Fruit fly (Drosophila melanogaster) whole organism, embryonic: ENCODE data around the gene CG43799.
A peak's percentile ranks its signal among the peaks of the same experiment; 100 is the strongest.

Source experiments
- B-H2 ChIP-seq: fragments of 200-800 bp; sonication (Bioruptor generic); optimal IDR thresholded peaks from 2 replicates; lab custom pipeline; 2018; ENCODE audit warnings: missing biosample characterization, mild to moderate bottlenecking, missing genetic modification characterization
- CG10209 ChIP-seq: fragments of 200-800 bp; sonication (Bioruptor generic); optimal IDR thresholded peaks from 3 replicates; lab custom pipeline; 2017; ENCODE audit warnings: missing biosample characterization, mild to moderate bottlenecking, missing genetic modification characterization, missing genetic modification reagents
- CG10979 ChIP-seq: fragments of 200-800 bp; sonication (Bioruptor generic); optimal IDR thresholded peaks from 2 replicates; lab custom pipeline; 2018; ENCODE audit warnings: missing biosample characterization, mild to moderate bottlenecking, missing genetic modification characterization, moderate library complexity
- CG11504 ChIP-seq: fragments of 200-800 bp; sonication (Bioruptor generic); optimal IDR thresholded peaks from 3 replicates; lab custom pipeline; 2019; ENCODE audit warnings: missing biosample characterization, mild to moderate bottlenecking, missing genetic modification characterization, moderate library complexity
- CG13296 ChIP-seq: fragments of 200-800 bp; sonication (Bioruptor generic); optimal IDR thresholded peaks from 3 replicates; lab custom pipeline; 2018; ENCODE audit warnings: missing biosample characterization, mild to moderate bottlenecking, missing genetic modification characterization
- CG13624 ChIP-seq: fragments of 200-800 bp; sonication (Bioruptor generic); optimal IDR thresholded peaks from 2 replicates; lab custom pipeline; 2016; ENCODE audit warnings: missing biosample characterization, missing genetic modification characterization
- CG1792 ChIP-seq: fragments of 200-800 bp; sonication (Bioruptor generic); optimal IDR thresholded peaks from 2 replicates; lab custom pipeline; 2016; ENCODE audit warnings: missing biosample characterization, missing genetic modification characterization
- CG3065 ChIP-seq: fragments of 200-800 bp; sonication (Bioruptor generic); optimal IDR thresholded peaks from 2 replicates; lab custom pipeline; 2016; ENCODE audit warnings: missing biosample characterization, missing genetic modification characterization
- CG32772 ChIP-seq: fragments of 200-800 bp; sonication (Bioruptor generic); IDR thresholded peaks from 2 replicates; pipeline ENCODE4 v1.3.6; 2022; ENCODE audit warnings: missing biosample characterization, missing genetic modification characterization
- CG3407 ChIP-seq: fragments of 200-800 bp; sonication (Bioruptor generic); optimal IDR thresholded peaks from 2 replicates; lab custom pipeline; 2018; ENCODE audit warnings: missing biosample characterization, mild to moderate bottlenecking, missing genetic modification characterization
- CG3995 ChIP-seq: fragments of 200-800 bp; sonication (Bioruptor generic); optimal IDR thresholded peaks from 3 replicates; lab custom pipeline; 2016; ENCODE audit warnings: missing biosample characterization, missing genetic modification characterization
- CG4617 ChIP-seq: fragments of 200-800 bp; sonication (Bioruptor generic); optimal IDR thresholded peaks from 3 replicates; lab custom pipeline; 2016; ENCODE audit warnings: missing biosample characterization, missing genetic modification characterization, borderline replicate concordance
- CG6854 ChIP-seq: fragments of 200-800 bp; sonication (Bioruptor generic); optimal IDR thresholded peaks from 3 replicates; lab custom pipeline; 2017; ENCODE audit warnings: missing biosample characterization, mild to moderate bottlenecking, missing genetic modification characterization
- Camta ChIP-seq: fragments of 200-800 bp; sonication (Bioruptor generic); optimal IDR thresholded peaks from 2 replicates; lab custom pipeline; 2016; ENCODE audit warnings: missing biosample characterization, missing genetic modification characterization
- CoRest ChIP-seq: fragments of 200-800 bp; sonication (Bioruptor generic); optimal IDR thresholded peaks from 3 replicates; lab custom pipeline; 2018; ENCODE audit warnings: missing biosample characterization, mild to moderate bottlenecking, missing genetic modification characterization, moderate library complexity
- Eip74EF ChIP-seq, 2 experiments: fragments of 200-800 bp in 1 of 2; fragments of >200 bp in 1 of 2; sonication (Bioruptor generic) in 1 of 2; optimal IDR thresholded peaks; 2 replicates each; lab custom pipeline; 2017 to 2019; ENCODE audit warnings: missing biosample characterization in 2 of 2, missing genetic modification characterization in 2 of 2, mild to moderate bottlenecking in 1 of 2, moderate library complexity in 1 of 2
- Gsc ChIP-seq: fragments of 200-800 bp; sonication (Bioruptor generic); IDR thresholded peaks from 2 replicates; pipeline ENCODE4 v1.3.6; 2022; ENCODE audit warnings: missing biosample characterization, missing genetic modification characterization
- HLHmδ ChIP-seq: fragments of 200-800 bp; sonication (Bioruptor generic); optimal IDR thresholded peaks from 2 replicates; lab custom pipeline; 2018; ENCODE audit warnings: missing biosample characterization, mild to moderate bottlenecking, missing genetic modification characterization, moderate library complexity
- HmgZ ChIP-seq: fragments of 200-800 bp; sonication (Bioruptor generic); optimal IDR thresholded peaks from 2 replicates; lab custom pipeline; 2018; ENCODE audit warnings: missing biosample characterization, mild to moderate bottlenecking, missing genetic modification characterization
- Hr3 ChIP-seq: fragments of 200-800 bp; sonication (Bioruptor generic); optimal IDR thresholded peaks from 3 replicates; lab custom pipeline; 2016; ENCODE audit warnings: missing biosample characterization, missing genetic modification characterization
- Med ChIP-seq: fragments of 200-800 bp; sonication (Bioruptor generic); peaks from one replicate; lab custom pipeline; 2016; ENCODE audit warnings: missing biosample characterization, missing genetic modification characterization, mild to moderate bottlenecking, inconsistent platforms, moderate library complexity
- Myb ChIP-seq: fragments of 200-800 bp; sonication (Bioruptor generic); optimal IDR thresholded peaks from 2 replicates; lab custom pipeline; 2016; ENCODE audit warnings: missing biosample characterization, missing genetic modification characterization
- Ptx1 ChIP-seq: fragments of 200-800 bp; sonication (Bioruptor generic); IDR thresholded peaks from 2 replicates; pipeline ENCODE4 v1.3.6; 2022; ENCODE audit warnings: missing biosample characterization, missing genetic modification characterization
- Rfx ChIP-seq: fragments of 200-800 bp; sonication (Bioruptor generic); IDR thresholded peaks from 2 replicates; pipeline ENCODE4 v1.3.6; 2022; ENCODE audit warnings: missing biosample characterization, missing genetic modification characterization
- Xrp1 ChIP-seq: fragments of 200-800 bp; sonication (Bioruptor generic); IDR thresholded peaks from 2 replicates; pipeline ENCODE4 v1.3.6; 2022; ENCODE audit warnings: missing biosample characterization, missing genetic modification characterization
- bab2 ChIP-seq: fragments of 200-800 bp; sonication (Bioruptor generic); optimal IDR thresholded peaks from 2 replicates; lab custom pipeline; 2016; ENCODE audit warnings: missing biosample characterization, missing genetic modification characterization
- bbx ChIP-seq: fragments of 200-800 bp; sonication (Bioruptor generic); IDR thresholded peaks from 2 replicates; pipeline ENCODE4 v1.3.6; 2022; ENCODE audit warnings: missing biosample characterization, missing genetic modification characterization; ENCODE audit not compliant: partially characterized antibody
- bowl ChIP-seq: fragments of 200-800 bp; sonication (Bioruptor generic); IDR thresholded peaks from 2 replicates; pipeline ENCODE4 v1.3.6; 2022; ENCODE audit warnings: missing biosample characterization, missing genetic modification characterization
- bsh ChIP-seq, 2 experiments: fragments of 200-800 bp; sonication (Bioruptor generic); optimal IDR thresholded peaks; 2 replicates each; lab custom pipeline; 2017 to 2018; ENCODE audit warnings: mild to moderate bottlenecking in 2 of 2, missing biosample characterization in 2 of 2, missing genetic modification characterization in 2 of 2, moderate library complexity in 1 of 2
- cas ChIP-seq: fragments of 200-800 bp; sonication (Bioruptor generic); IDR thresholded peaks from 2 replicates; pipeline ENCODE4 v1.3.6; 2022; ENCODE audit warnings: missing biosample characterization, missing genetic modification characterization
- chif ChIP-seq, 2 experiments: fragments of 200-800 bp; sonication (Bioruptor generic); optimal IDR thresholded peaks; 3 replicates each; lab custom pipeline; 2016; ENCODE audit warnings: missing biosample characterization in 2 of 2, missing genetic modification characterization in 2 of 2
- chn ChIP-seq: fragments of 200-800 bp; sonication (Bioruptor generic); optimal IDR thresholded peaks from 2 replicates; lab custom pipeline; 2016; ENCODE audit warnings: missing biosample characterization, missing genetic modification characterization
- crol ChIP-seq: fragments of 200-800 bp; sonication (Bioruptor generic); IDR thresholded peaks from 2 replicates; pipeline ENCODE4 v1.3.6; 2022; ENCODE audit warnings: missing biosample characterization, missing genetic modification characterization
- gcm ChIP-seq: fragments of 200-800 bp; sonication (Bioruptor generic); optimal IDR thresholded peaks from 2 replicates; lab custom pipeline; 2019; ENCODE audit warnings: missing biosample characterization, mild to moderate bottlenecking, missing genetic modification characterization, moderate library complexity
- grau ChIP-seq: fragments of 200-800 bp; optimal IDR thresholded peaks from 3 replicates; lab custom pipeline; 2019; ENCODE audit warnings: missing biosample characterization, mild to moderate bottlenecking, missing genetic modification characterization, moderate library complexity
- hb ChIP-seq: fragments of 200-800 bp; sonication (Bioruptor generic); IDR thresholded peaks from 3 replicates; pipeline ENCODE4 v1.3.6; 2022; ENCODE audit warnings: missing biosample characterization, missing genetic modification characterization; ENCODE audit not compliant: partially characterized antibody
- ind ChIP-seq: fragments of 200-800 bp; sonication (Bioruptor generic); optimal IDR thresholded peaks from 3 replicates; lab custom pipeline; 2016; ENCODE audit warnings: missing biosample characterization, missing genetic modification characterization
- lov ChIP-seq, 2 experiments: fragments of 200-800 bp in 1 of 2; fragments of >200 bp in 1 of 2; sonication (Bioruptor generic) in 1 of 2; IDR thresholded peaks in 1 of 2; optimal IDR thresholded peaks in 1 of 2; 2 replicates in 1 of 2; 3 replicates in 1 of 2; pipeline versions ENCODE4 v1.3.6 to Lab custom; 2017 to 2022; ENCODE audit warnings: missing biosample characterization in 1 of 2, missing genetic modification characterization in 1 of 2
- odd ChIP-seq: fragments of 200-800 bp; sonication (Bioruptor generic); optimal IDR thresholded peaks from 2 replicates; lab custom pipeline; 2017; ENCODE audit warnings: missing biosample characterization, mild to moderate bottlenecking, missing genetic modification characterization
- p53 ChIP-seq: fragments of 200-800 bp; sonication (Bioruptor generic); optimal IDR thresholded peaks from 2 replicates; lab custom pipeline; 2016; ENCODE audit warnings: missing biosample characterization, missing genetic modification characterization
- pb ChIP-seq: fragments of 200-800 bp; sonication (Bioruptor generic); optimal IDR thresholded peaks from 3 replicates; lab custom pipeline; 2016; ENCODE audit warnings: missing biosample characterization, missing genetic modification characterization
- peb ChIP-seq: fragments of 200-800 bp; sonication (Bioruptor generic); IDR thresholded peaks from 2 replicates; pipeline ENCODE4 v1.3.6; 2022; ENCODE audit warnings: missing biosample characterization, missing genetic modification characterization
- pfk ChIP-seq: fragments of 200-800 bp; sonication (Bioruptor generic); optimal IDR thresholded peaks from 2 replicates; lab custom pipeline; 2018; ENCODE audit warnings: missing biosample characterization, mild to moderate bottlenecking, missing genetic modification characterization, moderate library complexity
- pros ChIP-seq: fragments of 200-800 bp; sonication (Bioruptor generic); optimal IDR thresholded peaks from 3 replicates; lab custom pipeline; 2019; ENCODE audit warnings: missing biosample characterization, mild to moderate bottlenecking, missing genetic modification characterization, moderate library complexity
- ranshi ChIP-seq: fragments of 200-800 bp; sonication (Bioruptor generic); IDR thresholded peaks from 2 replicates; pipeline ENCODE4 v1.3.6; 2022; ENCODE audit warnings: missing biosample characterization, missing genetic modification characterization
- run ChIP-seq: fragments of 200-800 bp; sonication (Bioruptor generic); optimal IDR thresholded peaks from 3 replicates; lab custom pipeline; 2018; ENCODE audit warnings: missing biosample characterization, mild to moderate bottlenecking, missing genetic modification characterization
- sim ChIP-seq: fragments of 200-800 bp; sonication (Bioruptor generic); IDR thresholded peaks from 2 replicates; pipeline ENCODE4 v1.3.6; 2022; ENCODE audit warnings: missing biosample characterization, missing genetic modification characterization
- sima ChIP-seq: fragments of 200-800 bp; sonication (Bioruptor generic); optimal IDR thresholded peaks from 2 replicates; lab custom pipeline; 2016; ENCODE audit warnings: missing biosample characterization, missing genetic modification characterization
- ssp ChIP-seq: fragments of 200-800 bp; sonication (Bioruptor generic); IDR thresholded peaks from 2 replicates; pipeline ENCODE4 v1.3.6; 2022; ENCODE audit warnings: missing biosample characterization, missing genetic modification characterization
- tll ChIP-seq, 2 experiments: fragments of 200-800 bp in 1 of 2; fragments of >200 bp in 1 of 2; sonication (Bioruptor generic) in 1 of 2; optimal IDR thresholded peaks; 2 replicates each; lab custom pipeline; 2017 to 2019; ENCODE audit warnings: missing biosample characterization in 2 of 2, missing genetic modification characterization in 2 of 2, mild to moderate bottlenecking in 1 of 2, moderate library complexity in 1 of 2

The CG43799 gene

dm6 chr2L:7199635-7200110 lies 27.9 kb upstream of the CG43799 start (continued):
- TF ChIP-seq CG3995, result no peak
- TF ChIP-seq CG32772 (GFP tag; lab: Robert Waterston, UW), result no peak
- 0 out of 2 replicates have a peak, but pooled peaks have one; percentile 6 for TF ChIP-seq Ptx1 (GFP tag; lab: Robert Waterston, UW)
- TF ChIP-seq sima (GFP tag; lab: Kevin White, UChicago), result no peak
- no peak for TF ChIP-seq HmgZ
- no peak for TF ChIP-seq tll (GFP tag; optimal IDR thresholded peaks at IDR 0.05; lab: Kevin White, UChicago)
- TF ChIP-seq cas, result no peak
- TF ChIP-seq Hr3, result no peak
- no peak for TF ChIP-seq CG10209
- peak in 1 of 2 experiments; percentile 77 for TF ChIP-seq Eip74EF (GFP tag; optimal IDR thresholded peaks at IDR 0.05; lab: Kevin White, UChicago)
- TF ChIP-seq bbx (GFP tag; lab: Robert Waterston, UW), result no peak
- no peak for TF ChIP-seq p53
- TF ChIP-seq lov (optimal IDR thresholded peaks at IDR 0.05; lab: Kevin White, UChicago), result no peak
- no peak for TF ChIP-seq lov (GFP tag; IDR thresholded peaks at IDR 0.05; lab: Robert Waterston, UW)
- 0 out of 2 replicates have a peak, but pooled peaks have one; percentile 9 for TF ChIP-seq Xrp1 (GFP tag; lab: Robert Waterston, UW)
- no peak for TF ChIP-seq CG1792 (GFP tag; lab: Kevin White, UChicago)
- TF ChIP-seq bowl (GFP tag; lab: Robert Waterston, UW), result no peak
- TF ChIP-seq CG13624, result no peak
- no peak for TF ChIP-seq CoRest (tag; lab: Kevin White, UChicago)
- no peak for TF ChIP-seq CG6854 (GFP tag; lab: Kevin White, UChicago)
- TF ChIP-seq Camta (GFP tag; lab: Kevin White, UChicago), result no peak
- no peak for TF ChIP-seq pb (GFP tag; lab: Kevin White, UChicago)
- TF ChIP-seq pfk (GFP tag; lab: Kevin White, UChicago), result no peak
- TF ChIP-seq sim (GFP tag; lab: Robert Waterston, UW), result no peak
- TF ChIP-seq odd (GFP tag; lab: Kevin White, UChicago), result no peak
- no peak for TF ChIP-seq Myb (GFP tag; lab: Kevin White, UChicago)
- TF ChIP-seq ranshi (GFP tag; lab: Robert Waterston, UW), result no peak
- TF ChIP-seq HLHmδ, result peak; percentile 0
- TF ChIP-seq CG4617 (GFP tag; lab: Kevin White, UChicago), result no peak
- no peak for TF ChIP-seq CG10979
- TF ChIP-seq Rfx (GFP tag; lab: Robert Waterston, UW), result peak; percentile 74
- no peak for TF ChIP-seq bab2 (GFP tag; lab: Kevin White, UChicago)
- TF ChIP-seq gcm (GFP tag; lab: Kevin White, UChicago), result no peak
- peak in 1 of 2 experiments; percentile 38 for TF ChIP-seq bsh (GFP tag; optimal IDR thresholded peaks at IDR 0.05; lab: Kevin White, UChicago)
- TF ChIP-seq CG11504 (tag; lab: Kevin White, UChicago), result peak; percentile 6
- TF ChIP-seq chif (GFP tag; optimal IDR thresholded peaks at IDR 0.05; lab: Kevin White, UChicago), result no peak
- TF ChIP-seq CG13296, result no peak
- no peak for TF ChIP-seq pros (GFP tag; lab: Kevin White, UChicago)
- TF ChIP-seq CG3407 (GFP tag; lab: Kevin White, UChicago), result no peak
- no peak for TF ChIP-seq grau (tag; lab: Kevin White, UChicago)
- TF ChIP-seq peb, result no peak
- TF ChIP-seq CG3065, result no peak
- no peak for TF ChIP-seq hb (GFP tag; lab: Robert Waterston, UW)
- no peak for TF ChIP-seq ssp (GFP tag; lab: Robert Waterston, UW)
- TF ChIP-seq Gsc, result no peak
- TF ChIP-seq run (tag; lab: Kevin White, UChicago), result no peak
- no peak for TF ChIP-seq chn
- TF ChIP-seq ind (GFP tag; lab: Kevin White, UChicago), result no peak
- no peak for TF ChIP-seq Med (GFP tag; lab: Kevin White, UChicago)
- peak; percentile 66 for TF ChIP-seq crol (GFP tag; lab: Robert Waterston, UW)
- no peak for TF ChIP-seq B-H2 (GFP tag; lab: Kevin White, UChicago)
